Fruit fly (Drosophila melanogaster) whole organism, prepupa: ENCODE data around the gene Fkbp39.
A peak's percentile ranks its signal among the peaks of the same experiment; 100 is the strongest.

ENCODE experiments used
- Blimp-1 ChIP-seq: fragments of 200-800 bp; sonication (Bioruptor generic); optimal IDR thresholded peaks from 3 replicates; lab custom pipeline; 2017; ENCODE audit warnings: missing biosample characterization, missing genetic modification characterization, mild to moderate bottlenecking, moderate library complexity, missing genetic modification reagents
- CG10631 ChIP-seq: fragments of 200-800 bp; sonication (Bioruptor generic); optimal IDR thresholded peaks from 2 replicates; lab custom pipeline; 2016; ENCODE audit warnings: missing biosample characterization, missing genetic modification characterization
- CG11294 ChIP-seq: fragments of 200-800 bp; sonication (Bioruptor generic); IDR thresholded peaks from 2 replicates; pipeline ENCODE4 v1.3.6; 2022; ENCODE audit warnings: missing biosample characterization, missing genetic modification characterization
- CG11762 ChIP-seq: fragments of 200-800 bp; sonication (Bioruptor generic); optimal IDR thresholded peaks from 3 replicates; lab custom pipeline; 2016; ENCODE audit warnings: missing biosample characterization, missing genetic modification characterization; ENCODE audit not compliant: insufficient read depth
- CG11902 ChIP-seq: fragments of 200-800 bp; sonication (Bioruptor generic); optimal IDR thresholded peaks from 3 replicates; lab custom pipeline; 2016; ENCODE audit warnings: missing biosample characterization, missing genetic modification characterization
- CG1621 ChIP-seq: fragments of 200-800 bp; sonication (Bioruptor generic); optimal IDR thresholded peaks from 3 replicates; lab custom pipeline; 2018; ENCODE audit warnings: missing biosample characterization, mild to moderate bottlenecking, missing genetic modification characterization
- CG16779 ChIP-seq: fragments of 200-800 bp; sonication (Bioruptor generic); optimal IDR thresholded peaks from 3 replicates; lab custom pipeline; 2017; ENCODE audit warnings: missing biosample characterization, mild to moderate bottlenecking, missing genetic modification characterization
- CG32006 ChIP-seq: fragments of 200-800 bp; sonication (Bioruptor generic); optimal IDR thresholded peaks from 3 replicates; lab custom pipeline; 2017; ENCODE audit warnings: missing biosample characterization, mild to moderate bottlenecking, missing genetic modification characterization
- CG4318 ChIP-seq: fragments of 200-800 bp; sonication (Bioruptor generic); optimal IDR thresholded peaks from 3 replicates; lab custom pipeline; 2017; ENCODE audit warnings: missing biosample characterization, mild to moderate bottlenecking, missing genetic modification characterization
- CG6163 ChIP-seq: fragments of 200-800 bp; sonication (Bioruptor generic); IDR thresholded peaks from 3 replicates; pipeline ENCODE4 v1.3.6; 2022; ENCODE audit warnings: missing biosample characterization, missing genetic modification characterization
- CG6276 ChIP-seq: fragments of 200-800 bp; sonication (Bioruptor generic); optimal IDR thresholded peaks from 2 replicates; lab custom pipeline; 2017; ENCODE audit warnings: missing biosample characterization, mild to moderate bottlenecking, missing genetic modification characterization
- CG6808 ChIP-seq: fragments of 200-800 bp; sonication (Bioruptor generic); optimal IDR thresholded peaks from 3 replicates; lab custom pipeline; 2017; ENCODE audit warnings: missing biosample characterization, missing genetic modification characterization, mild to moderate bottlenecking, moderate library complexity, missing genetic modification reagents
- CG8119 ChIP-seq: fragments of 200-800 bp; sonication (Bioruptor generic); IDR thresholded peaks from 3 replicates; pipeline ENCODE4 v1.3.6; 2022; ENCODE audit warnings: missing biosample characterization, missing genetic modification characterization
- CG8319 ChIP-seq: fragments of 200-800 bp; sonication (Bioruptor generic); optimal IDR thresholded peaks from 3 replicates; lab custom pipeline; 2016; ENCODE audit warnings: missing biosample characterization, missing genetic modification characterization
- CG8632 ChIP-seq: fragments of 200-800 bp; sonication (Bioruptor generic); optimal IDR thresholded peaks from 3 replicates; lab custom pipeline; 2016; ENCODE audit warnings: missing biosample characterization, missing genetic modification characterization
- CG9139 ChIP-seq: fragments of 200-800 bp; sonication (Bioruptor generic); optimal IDR thresholded peaks from 3 replicates; lab custom pipeline; 2017; ENCODE audit warnings: missing biosample characterization, mild to moderate bottlenecking, missing genetic modification characterization
- Eip78C ChIP-seq: fragments of 200-800 bp; sonication (Bioruptor generic); peaks from one replicate; lab custom pipeline; 2016; ENCODE audit warnings: missing biosample characterization, missing genetic modification characterization
- Eip93F ChIP-seq: fragments of 200-800 bp; sonication (Bioruptor generic); optimal IDR thresholded peaks from 2 replicates; lab custom pipeline; 2016; ENCODE audit warnings: missing biosample characterization, mild to moderate bottlenecking, missing genetic modification characterization
- Ets21C ChIP-seq: fragments of 200-800 bp; sonication (Bioruptor generic); optimal IDR thresholded peaks from 3 replicates; lab custom pipeline; 2016; ENCODE audit warnings: missing biosample characterization, missing genetic modification characterization
- Ets96B ChIP-seq: fragments of 200-800 bp; optimal IDR thresholded peaks from 2 replicates; lab custom pipeline; 2019; ENCODE audit warnings: missing biosample characterization, mild to moderate bottlenecking, missing genetic modification characterization, moderate library complexity
- Hr38 ChIP-seq: sonication (Bioruptor generic); optimal IDR thresholded peaks from 2 replicates; lab custom pipeline; 2016; ENCODE audit warnings: missing biosample characterization, missing genetic modification characterization
- Hr39 ChIP-seq: fragments of 200-800 bp; sonication (Bioruptor generic); optimal IDR thresholded peaks from 2 replicates; lab custom pipeline; 2016; ENCODE audit warnings: missing biosample characterization, missing genetic modification characterization
- Hr4 ChIP-seq: fragments of 200-800 bp; sonication (Bioruptor generic); optimal IDR thresholded peaks from 3 replicates; lab custom pipeline; 2016; ENCODE audit warnings: missing biosample characterization, missing genetic modification characterization
- Lpt ChIP-seq: fragments of 200-800 bp; sonication (Bioruptor generic); optimal IDR thresholded peaks from 3 replicates; lab custom pipeline; 2016; ENCODE audit warnings: missing biosample characterization, missing genetic modification characterization
- Met ChIP-seq: fragments of 200-800 bp; sonication (Bioruptor generic); optimal IDR thresholded peaks from 3 replicates; lab custom pipeline; 2016; ENCODE audit warnings: missing biosample characterization, missing genetic modification characterization
- OdsH ChIP-seq: fragments of 200-800 bp; sonication (Bioruptor generic); optimal IDR thresholded peaks from 3 replicates; lab custom pipeline; 2016; ENCODE audit warnings: missing biosample characterization, missing genetic modification characterization
- Smox ChIP-seq: fragments of 200-800 bp; sonication (Bioruptor generic); optimal IDR thresholded peaks from 3 replicates; lab custom pipeline; 2016; ENCODE audit warnings: missing biosample characterization, missing genetic modification characterization
- Sox14 ChIP-seq: fragments of 200-800 bp; sonication (Bioruptor generic); optimal IDR thresholded peaks from 3 replicates; lab custom pipeline; 2016; ENCODE audit warnings: missing biosample characterization, missing genetic modification characterization
- Sox15 ChIP-seq: fragments of 200-800 bp; sonication (Bioruptor generic); optimal IDR thresholded peaks from 3 replicates; lab custom pipeline; 2016; ENCODE audit warnings: missing biosample characterization, missing genetic modification characterization
- acj6 ChIP-seq: fragments of 200-800 bp; sonication (Bioruptor generic); optimal IDR thresholded peaks from 3 replicates; lab custom pipeline; 2016; ENCODE audit warnings: missing biosample characterization, missing genetic modification characterization
- cyc ChIP-seq: fragments of 200-800 bp; sonication (Bioruptor generic); optimal IDR thresholded peaks from 3 replicates; lab custom pipeline; 2016; ENCODE audit warnings: missing biosample characterization, missing genetic modification characterization
- dac ChIP-seq: fragments of 200-800 bp; sonication (Bioruptor generic); optimal IDR thresholded peaks from 2 replicates; lab custom pipeline; 2017; ENCODE audit warnings: missing biosample characterization, mild to moderate bottlenecking, missing genetic modification characterization
- esn ChIP-seq: fragments of 200-800 bp; sonication (Bioruptor generic); optimal IDR thresholded peaks from 2 replicates; lab custom pipeline; 2016; ENCODE audit warnings: missing biosample characterization, mild to moderate bottlenecking, missing genetic modification characterization, moderate library complexity
- fd59A ChIP-seq: fragments of 200-800 bp; sonication (Bioruptor generic); optimal IDR thresholded peaks from 2 replicates; lab custom pipeline; 2017; ENCODE audit warnings: missing biosample characterization, mild to moderate bottlenecking, missing genetic modification characterization, missing genetic modification reagents
- fd85E ChIP-seq: fragments of 200-800 bp; sonication (Bioruptor generic); optimal IDR thresholded peaks from 3 replicates; lab custom pipeline; 2016; ENCODE audit warnings: missing biosample characterization, missing genetic modification characterization
- fkh ChIP-seq: fragments of 200-800 bp; sonication (Bioruptor generic); optimal IDR thresholded peaks from 3 replicates; lab custom pipeline; 2017; ENCODE audit warnings: missing biosample characterization, mild to moderate bottlenecking, missing genetic modification characterization, moderate library complexity
- net ChIP-seq: fragments of 200-800 bp; sonication (Bioruptor generic); optimal IDR thresholded peaks from 3 replicates; lab custom pipeline; 2016; ENCODE audit warnings: missing biosample characterization, missing genetic modification characterization
- pdm3 ChIP-seq: fragments of 200-800 bp; sonication (Bioruptor generic); optimal IDR thresholded peaks from 3 replicates; lab custom pipeline; 2016; ENCODE audit warnings: missing biosample characterization, missing genetic modification characterization
- spab ChIP-seq: fragments of 200-800 bp; sonication (Bioruptor generic); optimal IDR thresholded peaks from 2 replicates; lab custom pipeline; 2017; ENCODE audit warnings: missing biosample characterization, mild to moderate bottlenecking, missing genetic modification characterization, missing genetic modification reagents
- ss ChIP-seq, 2 experiments: fragments of 200-800 bp; sonication (Bioruptor generic); optimal IDR thresholded peaks; 2 replicates in 1 of 2; 3 replicates in 1 of 2; lab custom pipeline; 2017 to 2018; ENCODE audit warnings: mild to moderate bottlenecking in 2 of 2, missing biosample characterization in 2 of 2, missing genetic modification characterization in 2 of 2, moderate library complexity in 1 of 2
- svp ChIP-seq: fragments of 200-800 bp; sonication (Bioruptor generic); peaks from one replicate; lab custom pipeline; 2016; ENCODE audit warnings: missing biosample characterization, missing genetic modification characterization
- topi ChIP-seq: fragments of 200-800 bp; sonication (Bioruptor generic); optimal IDR thresholded peaks from 3 replicates; lab custom pipeline; 2016; ENCODE audit warnings: missing biosample characterization, missing genetic modification characterization
- vri ChIP-seq: fragments of 200-800 bp; sonication (Bioruptor generic); optimal IDR thresholded peaks from 3 replicates; lab custom pipeline; 2016; ENCODE audit warnings: missing biosample characterization, mild to moderate bottlenecking, missing genetic modification characterization

The Fkbp39 gene

dm6 chr3R:15293005-15293877 is 39.7 kb downstream of the Fkbp39 start (continued):
- TF ChIP-seq Eip78C, result peak; percentile 79
- peak; percentile 44 for TF ChIP-seq CG6808 (GFP tag; lab: Kevin White, UChicago)
- peak; percentile 8 for TF ChIP-seq fd85E (GFP tag; lab: Kevin White, UChicago)
- peak; percentile 67 for TF ChIP-seq Blimp-1
- no peak for TF ChIP-seq CG32006 (GFP tag; lab: Kevin White, UChicago)
- TF ChIP-seq spab (GFP tag; lab: Kevin White, UChicago), result no peak
- TF ChIP-seq CG11902 (GFP tag; lab: Kevin White, UChicago), result peak; percentile 23
- TF ChIP-seq Lpt (GFP tag; lab: Kevin White, UChicago), result no peak
- TF ChIP-seq Ets21C (GFP tag; lab: Kevin White, UChicago), result peak; percentile 32
- TF ChIP-seq Eip93F (GFP tag; lab: Kevin White, UChicago), result peak; percentile 18
- TF ChIP-seq CG8119 (GFP tag; lab: Robert Waterston, UW), result no peak
- no peak for TF ChIP-seq Hr38
- TF ChIP-seq CG11294 (GFP tag; lab: Robert Waterston, UW), result no peak
- TF ChIP-seq fd59A (GFP tag; lab: Kevin White, UChicago), result no peak
- TF ChIP-seq esn (GFP tag; lab: Kevin White, UChicago), result peak; percentile 66
- peak; percentile 6 for TF ChIP-seq CG8632 (GFP tag; lab: Kevin White, UChicago)
- peak; percentile 1 for TF ChIP-seq CG9139 (GFP tag; lab: Kevin White, UChicago)
- no peak for TF ChIP-seq pdm3 (GFP tag; lab: Kevin White, UChicago)
- TF ChIP-seq dac (GFP tag; lab: Kevin White, UChicago), result no peak
- TF ChIP-seq CG6163 (GFP tag; lab: Robert Waterston, UW), result peak; percentile 22; the same call in 1 of the 3 replicates
- no peak for TF ChIP-seq svp (GFP tag; lab: Kevin White, UChicago)
- TF ChIP-seq Hr4 (GFP tag; lab: Kevin White, UChicago), result no peak
- no peak for TF ChIP-seq CG10631 (GFP tag; lab: Kevin White, UChicago)
- peak; percentile 51 for TF ChIP-seq cyc (GFP tag; lab: Kevin White, UChicago)
- no peak for TF ChIP-seq acj6 (GFP tag; lab: Kevin White, UChicago)
- no peak for TF ChIP-seq Smox (GFP tag; lab: Kevin White, UChicago)
- TF ChIP-seq fkh, result no peak
- no peak for TF ChIP-seq CG16779 (tag; lab: Kevin White, UChicago)
- no peak for TF ChIP-seq Sox14 (GFP tag; lab: Kevin White, UChicago)
- TF ChIP-seq CG4318, result no peak
- peak in 1 of 2 experiments; percentile 47 for TF ChIP-seq ss (GFP tag; optimal IDR thresholded peaks at IDR 0.05; lab: Kevin White, UChicago)

- TF ChIP-seq Eip78C (peak; percentile 4), Hr39 (GFP tag; lab: Kevin White, UChicago) (peak; percentile 1), vri (GFP tag; lab: Kevin White, UChicago) (peak; percentile 93), CG6163 (GFP tag; lab: Robert Waterston, UW) (no peak), CG1621 (tag; lab: Kevin White, UChicago) (no peak)
Measured at dm6 chr3R:15292241-15293004, 40.5 kb downstream of the Fkbp39 start.

- TF ChIP-seq Eip93F (GFP tag; lab: Kevin White, UChicago) (no peak), Ets96B (tag; lab: Kevin White, UChicago) (no peak), CG11294 (GFP tag; lab: Robert Waterston, UW) (no peak), ss (GFP tag; optimal IDR thresholded peaks at IDR 0.05; lab: Kevin White, UChicago) (peak in 1 of 2 experiments; percentile 46), Met (GFP tag; lab: Kevin White, UChicago) (no peak), OdsH (no peak), Hr4 (GFP tag; lab: Kevin White, UChicago) (no peak), Sox15 (GFP tag; lab: Kevin White, UChicago) (no peak), net (GFP tag; lab: Kevin White, UChicago) (peak; percentile 3), CG6163 (GFP tag; lab: Robert Waterston, UW) (no peak), CG32006 (GFP tag; lab: Kevin White, UChicago) (peak; percentile 8), CG8319 (GFP tag; lab: Kevin White, UChicago) (no peak), CG6276 (GFP tag; lab: Kevin White, UChicago) (peak; percentile 29), topi (GFP tag; lab: Kevin White, UChicago) (no peak), fkh (no peak), esn (GFP tag; lab: Kevin White, UChicago) (no peak), CG11762 (no peak), acj6 (GFP tag; lab: Kevin White, UChicago) (no peak), CG8119 (GFP tag; lab: Robert Waterston, UW) (no peak)
Measured at dm6 chr3R:15291551-15292223, 41.2 kb downstream of the Fkbp39 start.
